Worm (Caenorhabditis elegans) whole organism, L4 larva: Measurements from ENCODE around the gene pgap-2.

Experiments
- F49E8.2 ChIP-seq: sonication (generic microtip); optimal IDR thresholded peaks from 2 replicates; lab custom pipeline; 2016; ENCODE audit warnings: missing compliant biosample characterization, mild to moderate bottlenecking, missing genetic modification characterization, borderline replicate concordance
- dpl-1 ChIP-seq: fragments of 150-350 bp; optimal IDR thresholded peaks from 2 replicates; lab custom pipeline; 2014; ENCODE audit warnings: missing biosample characterization, missing genetic modification reagents, missing genetic modification characterization
- dve-1 ChIP-seq: sonication (generic microtip); optimal IDR thresholded peaks from 2 replicates; lab custom pipeline; 2017; ENCODE audit warnings: antibody characterized with exemption, mild to moderate bottlenecking, missing genetic modification characterization, missing compliant biosample characterization; ENCODE audit not compliant: insufficient read depth
- mdt-29 ChIP-seq: fragments of 200-800 bp; sonication (Bioruptor generic); IDR thresholded peaks from 2 replicates; pipeline ENCODE4 v1.3.6; 2022; ENCODE audit warnings: missing genetic modification reagents, missing genetic modification characterization, missing compliant biosample characterization
- pha-4 ChIP-seq, 2 experiments: fragments of 150-350 bp in 1 of 2; fragments of 200-800 bp in 1 of 2; sonication (Bioruptor generic) in 1 of 2; IDR thresholded peaks in 1 of 2; optimal IDR thresholded peaks in 1 of 2; 2 replicates each; pipeline versions ENCODE4 v1.3.6 to Lab custom; 2014 to 2022; ENCODE audit warnings: missing genetic modification characterization in 2 of 2, missing genetic modification reagents in 2 of 2, missing biosample characterization in 1 of 2, missing compliant biosample characterization in 1 of 2
- spr-1 ChIP-seq: sonication (generic microtip); optimal IDR thresholded peaks from 2 replicates; lab custom pipeline; 2016; ENCODE audit warnings: mild to moderate bottlenecking, missing genetic modification characterization, missing compliant biosample characterization

ce11 chrIII:4688356-4688755 lies 17.0 kb upstream of the pgap-2 start, which contains the start of gene tag-243:
- no peak for TF ChIP-seq dve-1 (tag; lab: Kevin White, UChicago)
- TF ChIP-seq mdt-29 (GFP tag; lab: Robert Waterston, UW), result no peak
- no peak for TF ChIP-seq pha-4 (GFP tag; IDR thresholded peaks at IDR 0.05; lab: Robert Waterston, UW)
- TF ChIP-seq pha-4 (tag; optimal IDR thresholded peaks at IDR 0.05; lab: Kevin White, UChicago), result no peak
- no peak for TF ChIP-seq dpl-1 (GFP tag; lab: Kevin White, UChicago)
- TF ChIP-seq spr-1 (tag; lab: Kevin White, UChicago), result no peak
- no peak for TF ChIP-seq F49E8.2 (tag; lab: Kevin White, UChicago)
